Worm (Caenorhabditis elegans) whole organism, late embryonic: ENCODE data around the gene clc-23.
A peak's percentile ranks its signal among the peaks of the same experiment; 100 is the strongest.

Source experiments
- C38D4.7 ChIP-seq: fragments of 200-800 bp; sonication (Bioruptor generic); optimal IDR thresholded peaks from 2 replicates; lab custom pipeline; 2018; ENCODE audit warnings: mild to moderate bottlenecking, missing genetic modification characterization, moderate library complexity, missing compliant biosample characterization
- K02D7.2 ChIP-seq: sonication (generic microtip); optimal IDR thresholded peaks from 2 replicates; lab custom pipeline; 2017; ENCODE audit warnings: mild to moderate bottlenecking, missing genetic modification characterization, missing compliant biosample characterization
- K09A11.1 ChIP-seq: sonication (generic microtip); optimal IDR thresholded peaks from 2 replicates; lab custom pipeline; 2017; ENCODE audit warnings: antibody characterized with exemption, mild to moderate bottlenecking, missing genetic modification characterization, missing compliant biosample characterization; ENCODE audit not compliant: insufficient read depth
- Y22D7AL.16 ChIP-seq: sonication (generic microtip); optimal IDR thresholded peaks from 2 replicates; lab custom pipeline; 2016; ENCODE audit warnings: missing genetic modification characterization, missing compliant biosample characterization
- ceh-18 ChIP-seq: sonication (generic microtip); optimal IDR thresholded peaks from 2 replicates; lab custom pipeline; 2016; ENCODE audit warnings: missing genetic modification characterization, missing compliant biosample characterization
- ceh-2 ChIP-seq: sonication (generic microtip); optimal IDR thresholded peaks from 2 replicates; lab custom pipeline; 2016; ENCODE audit warnings: missing genotype, missing genetic modification characterization, missing compliant biosample characterization
- ceh-22 ChIP-seq: sonication (generic microtip); optimal IDR thresholded peaks from 2 replicates; lab custom pipeline; 2017; ENCODE audit warnings: missing biosample characterization, missing genetic modification characterization
- ceh-24 ChIP-seq: sonication (generic microtip); optimal IDR thresholded peaks from 2 replicates; lab custom pipeline; 2016; ENCODE audit warnings: mild to moderate bottlenecking, missing genetic modification characterization, missing compliant biosample characterization
- ceh-31 ChIP-seq: sonication (generic microtip); optimal IDR thresholded peaks from 2 replicates; lab custom pipeline; 2016; ENCODE audit warnings: missing genetic modification characterization, missing compliant biosample characterization
- ceh-48 ChIP-seq: sonication (generic microtip); optimal IDR thresholded peaks from 2 replicates; lab custom pipeline; 2016; ENCODE audit warnings: missing genetic modification characterization, inconsistent platforms, missing compliant biosample characterization
- ceh-9 ChIP-seq: sonication (generic microtip); optimal IDR thresholded peaks from 2 replicates; lab custom pipeline; 2016; ENCODE audit warnings: mild to moderate bottlenecking, missing genetic modification characterization, inconsistent platforms, missing compliant biosample characterization
- dmd-4 ChIP-seq: sonication (generic microtip); optimal IDR thresholded peaks from 2 replicates; lab custom pipeline; 2016; ENCODE audit warnings: borderline replicate concordance, missing genetic modification characterization, missing compliant biosample characterization
- elt-4 ChIP-seq: sonication (generic microtip); optimal IDR thresholded peaks from 2 replicates; lab custom pipeline; 2016; ENCODE audit warnings: missing genetic modification characterization, missing compliant biosample characterization
- ets-4 ChIP-seq: sonication (generic microtip); optimal IDR thresholded peaks from 2 replicates; lab custom pipeline; 2016; ENCODE audit warnings: missing genetic modification characterization, missing compliant biosample characterization
- fkh-10 ChIP-seq: fragments of 150-350 bp; optimal IDR thresholded peaks from 2 replicates; lab custom pipeline; 2014; ENCODE audit warnings: missing biosample characterization, missing genetic modification reagents, missing genetic modification characterization
- gmeb-2 ChIP-seq: sonication (generic microtip); optimal IDR thresholded peaks from 2 replicates; lab custom pipeline; 2016; ENCODE audit warnings: missing genetic modification characterization, inconsistent platforms, missing compliant biosample characterization
- hlh-15 ChIP-seq: sonication (generic microtip); optimal IDR thresholded peaks from 2 replicates; lab custom pipeline; 2016; ENCODE audit warnings: missing genetic modification characterization, missing compliant biosample characterization
- hlh-8 ChIP-seq: sonication (generic microtip); optimal IDR thresholded peaks from 2 replicates; lab custom pipeline; 2016; ENCODE audit warnings: missing genotype, missing genetic modification characterization, missing compliant biosample characterization
- nfya-1 ChIP-seq: sonication (generic microtip); optimal IDR thresholded peaks from 2 replicates; lab custom pipeline; 2017; ENCODE audit warnings: missing genetic modification characterization, mild to moderate bottlenecking, missing compliant biosample characterization, antibody characterized with exemption, moderate library complexity
- nhr-11 ChIP-seq: fragments of 150-350 bp; optimal IDR thresholded peaks from 2 replicates; lab custom pipeline; 2014; ENCODE audit warnings: missing biosample characterization, missing genetic modification characterization
- nhr-232 ChIP-seq: sonication (generic microtip); optimal IDR thresholded peaks from 2 replicates; lab custom pipeline; 2016; ENCODE audit warnings: missing genetic modification characterization, missing compliant biosample characterization
- pha-2 ChIP-seq: sonication (generic microtip); optimal IDR thresholded peaks from 2 replicates; lab custom pipeline; 2017; ENCODE audit warnings: mild to moderate bottlenecking, missing genetic modification characterization, missing compliant biosample characterization
- pha-4 ChIP-seq: fragments of 150-350 bp; optimal IDR thresholded peaks from 2 replicates; lab custom pipeline; 2018; ENCODE audit warnings: missing biosample characterization, missing genetic modification reagents, missing genetic modification characterization
- pros-1 ChIP-seq: fragments of 150-350 bp; optimal IDR thresholded peaks from 2 replicates; lab custom pipeline; 2014; ENCODE audit warnings: missing biosample characterization, missing genetic modification reagents, missing genetic modification characterization
- rnt-1 ChIP-seq: sonication (generic microtip); optimal IDR thresholded peaks from 2 replicates; lab custom pipeline; 2016; ENCODE audit warnings: missing genetic modification characterization, missing compliant biosample characterization
- sdc-2 ChIP-seq: sonication (generic microtip); optimal IDR thresholded peaks from 2 replicates; lab custom pipeline; 2016; ENCODE audit warnings: missing genotype, missing genetic modification characterization, missing compliant biosample characterization
- sox-2 ChIP-seq: fragments of 200-800 bp; sonication (Bioruptor generic); IDR thresholded peaks from 2 replicates; pipeline ENCODE4 v1.3.6; 2022; ENCODE audit warnings: missing genetic modification reagents, missing genetic modification characterization, missing compliant biosample characterization
- syd-9 ChIP-seq: sonication (generic microtip); optimal IDR thresholded peaks from 2 replicates; lab custom pipeline; 2016; ENCODE audit warnings: mild to moderate bottlenecking, missing genetic modification characterization, moderate library complexity, missing compliant biosample characterization
- ttx-3 ChIP-seq: sonication (generic microtip); optimal IDR thresholded peaks from 2 replicates; lab custom pipeline; 2016; ENCODE audit warnings: missing genetic modification reagents, missing genetic modification characterization, missing compliant biosample characterization
- unc-3 ChIP-seq, 2 experiments: fragments of 200-800 bp in 1 of 2; sonication (Bioruptor generic) in 1 of 2; sonication (generic microtip) in 1 of 2; conservative IDR thresholded peaks in 1 of 2; optimal IDR thresholded peaks in 1 of 2; 2 replicates each; pipeline versions ENCODE4 v1.3.6 to Lab custom; 2016 to 2022; ENCODE audit warnings: missing compliant biosample characterization in 2 of 2, missing genetic modification characterization in 2 of 2, missing genetic modification reagents in 1 of 2
- unc-42 ChIP-seq: sonication (generic microtip); optimal IDR thresholded peaks from 2 replicates; lab custom pipeline; 2016; ENCODE audit warnings: missing genotype, missing genetic modification characterization, missing compliant biosample characterization
- unc-55 ChIP-seq: sonication (generic microtip); optimal IDR thresholded peaks from 2 replicates; lab custom pipeline; 2017; ENCODE audit warnings: missing biosample characterization, missing genetic modification reagents, missing genetic modification characterization
- zip-5 ChIP-seq: sonication (generic microtip); optimal IDR thresholded peaks from 2 replicates; lab custom pipeline; 2016; ENCODE audit warnings: missing genetic modification characterization, missing compliant biosample characterization
- ztf-16 ChIP-seq: sonication (generic microtip); optimal IDR thresholded peaks from 2 replicates; lab custom pipeline; 2017; ENCODE audit warnings: missing genetic modification characterization, missing compliant biosample characterization

The clc-23 gene

DNA sequence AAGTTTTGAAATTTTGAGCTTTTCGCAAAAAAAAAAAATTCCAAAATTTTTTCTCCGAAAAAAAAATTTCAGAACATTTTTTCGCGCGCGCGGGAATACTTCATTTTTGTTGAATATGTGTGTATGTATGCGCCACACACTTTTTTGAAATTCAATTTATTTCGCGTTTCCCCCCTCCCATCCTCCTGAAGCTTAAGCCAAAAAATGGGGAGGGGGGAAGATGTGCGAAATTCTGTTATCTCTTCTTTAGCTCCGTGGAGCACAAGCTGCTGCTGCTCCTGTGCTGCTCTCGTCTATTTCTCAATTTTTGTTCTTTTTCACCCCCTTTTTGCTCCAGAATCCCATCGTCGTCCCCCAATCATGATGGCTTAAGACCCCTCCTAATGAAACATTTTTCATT, 31.2 kb upstream of the clc-23 start:
- no peak for TF ChIP-seq ceh-31
- TF ChIP-seq unc-42 (tag; lab: Kevin White, UChicago): peak; percentile 96

DNA sequence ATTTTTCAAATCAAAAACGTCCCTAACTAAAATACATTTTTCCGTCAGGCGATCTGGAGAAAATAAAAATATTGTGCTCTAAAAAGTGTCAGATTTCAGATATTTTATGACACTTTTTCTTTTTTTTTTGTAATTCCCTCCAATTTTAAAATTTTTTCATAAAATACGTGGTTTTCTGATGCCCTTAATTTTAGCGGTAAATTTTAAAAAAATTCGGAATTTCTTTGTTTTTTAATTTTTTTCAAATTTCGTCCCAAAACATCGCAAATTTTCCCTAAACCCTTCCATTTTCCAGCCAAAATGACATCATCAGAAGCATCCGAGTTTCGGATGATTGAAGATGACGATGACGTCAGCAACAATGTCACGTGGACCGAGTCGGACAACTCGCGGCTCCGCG, 29.2 kb upstream of the clc-23 start, which contains the start of gene trp-2:
trp-2 (plus strand) TSS at position 301 of the 400 bp plus-strand sequence.
- TF ChIP-seq ets-4 (tag; lab: Kevin White, UChicago): no peak
- TF ChIP-seq nhr-232 (tag; lab: Kevin White, UChicago): no peak
- TF ChIP-seq sox-2 (GFP tag; lab: Robert Waterston, UW): no peak
- no peak for TF ChIP-seq ztf-16 (tag; lab: Kevin White, UChicago)
- no peak for TF ChIP-seq pha-2 (tag; lab: Kevin White, UChicago)
- no peak for TF ChIP-seq nfya-1 (tag; lab: Kevin White, UChicago)
- no peak for TF ChIP-seq zip-5 (tag; lab: Kevin White, UChicago)
- no peak for TF ChIP-seq elt-4
- TF ChIP-seq hlh-8 (tag; lab: Kevin White, UChicago): no peak
- no peak for TF ChIP-seq ttx-3 (tag; lab: Kevin White, UChicago)
- TF ChIP-seq unc-3 (GFP tag; conservative IDR thresholded peaks at IDR 0.05; lab: Robert Waterston, UW): no peak
- no peak for TF ChIP-seq unc-3 (tag; optimal IDR thresholded peaks at IDR 0.05; lab: Kevin White, UChicago)
- TF ChIP-seq ceh-22 (tag; lab: Kevin White, UChicago): no peak
- TF ChIP-seq ceh-24 (tag; lab: Kevin White, UChicago): no peak
- no peak for TF ChIP-seq K09A11.1
- TF ChIP-seq Y22D7AL.16: no peak

DNA sequence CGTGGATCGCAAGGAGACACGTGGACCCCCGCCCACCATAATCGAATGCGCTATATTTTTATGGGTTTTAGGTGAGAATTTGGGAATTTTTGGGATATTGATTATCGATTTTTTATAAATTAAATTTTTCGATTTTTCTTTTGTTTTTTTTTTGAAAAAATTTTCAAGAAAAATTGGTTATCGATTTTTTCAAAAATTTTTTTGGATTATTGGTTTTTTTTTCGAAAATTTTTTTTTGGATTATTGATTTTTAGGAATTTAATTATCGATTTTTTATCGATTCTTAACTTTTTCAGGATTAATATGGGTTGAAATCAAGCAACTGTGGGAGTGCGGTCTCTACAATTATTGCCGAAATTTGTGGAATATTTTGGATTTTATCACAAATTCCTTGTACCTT, 24.2 kb upstream of the clc-23 start:
- TF ChIP-seq ceh-18 (tag; lab: Kevin White, UChicago): no peak
- TF ChIP-seq ceh-9 (tag; lab: Kevin White, UChicago): no peak
- TF ChIP-seq hlh-15 (tag; lab: Kevin White, UChicago): no peak
- no peak for TF ChIP-seq nhr-232 (tag; lab: Kevin White, UChicago)

DNA sequence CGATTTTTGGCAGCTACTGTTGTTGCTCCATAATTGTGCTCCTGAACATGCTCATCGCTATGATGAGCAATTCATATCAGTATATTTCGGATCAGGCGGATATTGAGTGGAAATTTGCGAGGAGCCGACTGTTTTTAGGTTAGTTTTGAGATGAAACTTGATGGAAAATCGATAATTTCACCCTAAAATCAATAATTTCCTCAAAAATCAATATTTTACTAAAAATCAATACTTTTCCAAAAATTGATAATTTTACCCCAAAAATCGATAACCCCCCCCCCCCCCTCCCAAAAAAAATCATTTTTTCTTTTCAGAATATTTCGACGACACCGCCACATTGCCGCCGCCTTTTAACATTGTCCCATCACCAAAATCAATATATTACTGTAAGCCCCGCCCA, 21.9 kb upstream of the clc-23 start:
- peak; percentile 17 for TF ChIP-seq ceh-48
- no peak for TF ChIP-seq pha-4 (tag; lab: Kevin White, UChicago)
- no peak for TF ChIP-seq elt-4
- no peak for TF ChIP-seq syd-9 (tag; lab: Kevin White, UChicago)
- no peak for TF ChIP-seq K02D7.2 (tag; lab: Kevin White, UChicago)
- TF ChIP-seq rnt-1: no peak
- TF ChIP-seq, all 69 proteins: peak for 1

DNA sequence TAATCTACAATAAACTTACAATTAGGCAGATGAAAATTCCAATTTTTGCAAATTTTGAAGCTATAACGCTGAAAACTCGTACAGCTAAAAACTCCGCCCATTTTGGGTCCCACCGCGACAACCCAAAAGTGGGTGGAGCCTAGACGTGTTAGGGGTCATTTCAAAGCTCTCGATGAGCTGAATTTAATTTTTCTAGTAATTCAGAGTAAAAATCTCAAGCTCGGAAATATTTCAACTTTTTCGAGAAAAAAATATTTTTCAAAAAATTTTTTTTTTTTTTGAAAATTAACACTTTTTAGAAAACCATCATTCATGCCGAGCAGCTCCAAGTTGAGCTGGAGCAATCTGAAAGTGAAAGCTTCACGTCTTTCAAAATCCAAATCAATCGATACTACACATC, 19.5 kb upstream of the clc-23 start, which contains the start of gene R06B10.7:
R06B10.7 (minus strand) TSS at position 101 of the 400 bp plus-strand sequence.
- TF ChIP-seq dmd-4 (no peak), K02D7.2 (tag; lab: Kevin White, UChicago) (no peak), ceh-22 (tag; lab: Kevin White, UChicago) (no peak), C38D4.7 (GFP tag; lab: Kevin White, UChicago) (no peak), ceh-2 (no peak), pha-4 (tag; lab: Kevin White, UChicago) (no peak), ceh-18 (tag; lab: Kevin White, UChicago) (no peak), K09A11.1 (no peak), sdc-2 (tag; lab: Kevin White, UChicago) (no peak), pros-1 (tag; lab: Kevin White, UChicago) (no peak), nhr-11 (no peak), gmeb-2 (no peak), ceh-31 (no peak), unc-55 (no peak), fkh-10 (no peak), unc-42 (tag; lab: Kevin White, UChicago) (no peak)
